Fruit fly (Drosophila melanogaster): ENCODE measurements around the gene FER.
A peak's percentile ranks its signal among the peaks of the same experiment; 100 is the strongest.

FER gene

DNA sequence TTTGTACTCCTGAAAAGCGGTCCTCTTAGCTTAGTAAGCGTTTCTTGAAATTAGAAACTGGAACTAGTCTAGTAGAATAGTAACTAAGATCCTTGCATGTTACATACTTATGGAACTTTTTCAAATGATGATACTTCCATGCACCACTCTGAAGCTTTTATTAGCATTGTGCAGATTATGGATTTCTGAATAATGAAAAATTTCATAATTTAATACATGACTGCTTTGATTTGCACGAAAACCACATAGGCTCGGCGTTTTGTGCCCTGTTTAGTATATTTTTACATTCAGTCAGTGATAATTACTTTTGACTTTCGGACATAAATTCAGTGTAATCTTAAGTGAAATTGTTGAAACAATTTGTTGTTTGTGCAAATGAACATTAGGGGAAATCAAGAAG is 39.2 kb downstream of the FER start, which contains the start of gene CG43675:
Gene CG43675, plus strand, starts transcription at position 301 of the 400 bp plus-strand sequence.
- TF ChIP-seq toe (GFP tag; optimal IDR thresholded peaks at IDR 0.05) (no peak), CG5204 (GFP tag; optimal IDR thresholded peaks at IDR 0.05) (no peak), cic (GFP tag; optimal IDR thresholded peaks at IDR 0.05) (no peak), pad (GFP tag; optimal IDR thresholded peaks at IDR 0.05) (no peak), bab1 (GFP tag; optimal IDR thresholded peaks at IDR 0.05) (no peak), ovo (GFP tag; optimal IDR thresholded peaks at IDR 0.05) (no peak), cnc (optimal IDR thresholded peaks at IDR 0.05) (no peak), CG12768 (GFP tag; optimal IDR thresholded peaks at IDR 0.05) (no peak), Mnt (GFP tag; optimal IDR thresholded peaks at IDR 0.05) (no peak), CG7101 (tag; optimal IDR thresholded peaks at IDR 0.05) (no peak), Crg-1 (GFP tag; optimal IDR thresholded peaks at IDR 0.05) (no peak), Clk (GFP tag; optimal IDR thresholded peaks at IDR 0.05) (no peak), CG1620 (GFP tag; optimal IDR thresholded peaks at IDR 0.05) (no peak)

DNA sequence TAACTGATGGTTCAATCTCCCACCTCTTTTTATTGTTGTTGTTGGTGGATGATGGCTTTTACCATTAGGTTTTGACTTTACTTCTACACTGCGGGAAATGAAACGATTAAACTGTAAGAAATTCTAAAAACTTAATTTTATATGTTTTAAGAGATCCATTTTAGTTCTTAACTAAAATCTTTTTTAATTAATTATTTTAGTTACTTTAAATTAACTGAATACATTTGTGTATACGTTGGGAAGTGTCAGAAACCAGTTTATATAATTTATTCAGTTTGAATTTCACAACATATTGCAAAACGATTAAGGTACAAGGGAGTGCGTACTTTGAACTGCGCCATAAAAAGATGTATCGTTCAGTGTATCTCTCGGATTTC is 41.1 kb downstream of the FER start:
- TF ChIP-seq toe (GFP tag; optimal IDR thresholded peaks at IDR 0.05) (no peak), Mnt (GFP tag; optimal IDR thresholded peaks at IDR 0.05) (no peak), CG14711 (tag; optimal IDR thresholded peaks at IDR 0.05) (peak; percentile 70), cic (GFP tag; optimal IDR thresholded peaks at IDR 0.05) (no peak), ovo (GFP tag; optimal IDR thresholded peaks at IDR 0.05) (no peak), Hr96 (GFP tag; optimal IDR thresholded peaks at IDR 0.05) (no peak), CG11617 (GFP tag; optimal IDR thresholded peaks at IDR 0.05) (peak; percentile 27), CG12768 (GFP tag; optimal IDR thresholded peaks at IDR 0.05) (no peak), CG5204 (GFP tag; optimal IDR thresholded peaks at IDR 0.05) (no peak), Clk (GFP tag; optimal IDR thresholded peaks at IDR 0.05) (no peak), cnc (optimal IDR thresholded peaks at IDR 0.05) (no peak), CG1620 (GFP tag; optimal IDR thresholded peaks at IDR 0.05) (no peak), pad (GFP tag; optimal IDR thresholded peaks at IDR 0.05) (no peak), CG7101 (tag; optimal IDR thresholded peaks at IDR 0.05) (peak; percentile 28), CG33017 (tag; optimal IDR thresholded peaks at IDR 0.05) (peak; percentile 77), kay (GFP tag; ENCODE audit: borderline replicate concordance) (peak; percentile 82), bab1 (GFP tag; optimal IDR thresholded peaks at IDR 0.05) (peak; percentile 55), CG7045 (GFP tag; optimal IDR thresholded peaks at IDR 0.05) (peak; percentile 69), tj (GFP tag; optimal IDR thresholded peaks at IDR 0.05) (no peak), Crg-1 (GFP tag; optimal IDR thresholded peaks at IDR 0.05) (no peak)

DNA sequence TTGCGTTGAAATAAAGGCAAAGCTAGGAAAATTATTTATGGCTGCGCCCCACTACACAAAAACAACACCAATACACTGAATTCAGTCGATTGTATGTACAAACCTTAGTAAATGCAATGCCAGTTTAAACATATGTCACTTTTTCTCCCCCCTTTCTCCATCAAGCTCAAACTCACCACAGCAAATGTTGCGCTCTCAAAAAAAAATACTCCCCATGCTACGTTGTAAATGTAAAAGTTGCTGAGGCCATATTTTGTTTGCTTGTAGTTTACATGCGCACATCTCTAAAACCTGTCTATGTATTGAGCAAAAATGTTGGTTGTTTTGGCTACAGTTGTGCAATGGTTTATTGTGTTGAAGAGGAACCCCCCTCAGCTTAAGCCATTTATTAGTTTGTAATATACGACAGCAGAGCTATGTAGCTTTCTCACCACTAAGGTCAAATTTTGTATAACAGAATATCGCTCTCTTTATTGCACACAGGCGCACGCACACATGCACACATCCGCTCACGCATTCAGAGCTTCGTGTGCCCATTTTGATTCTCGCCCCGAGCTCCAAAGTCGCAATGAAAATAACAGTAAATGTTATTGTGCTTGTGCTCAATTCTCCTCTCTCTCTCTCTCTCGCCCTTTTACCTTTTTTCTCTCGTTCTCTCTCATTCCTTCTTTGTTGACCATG is 41.6 kb downstream of the FER start:
- no peak for TF ChIP-seq cnc (optimal IDR thresholded peaks at IDR 0.05)
- no peak for TF ChIP-seq Crg-1 (GFP tag; optimal IDR thresholded peaks at IDR 0.05)
- TF ChIP-seq cic (GFP tag; optimal IDR thresholded peaks at IDR 0.05): peak; percentile 60
- peak; percentile 86 for TF ChIP-seq tj (GFP tag; optimal IDR thresholded peaks at IDR 0.05)
- TF ChIP-seq CG7045 (GFP tag; optimal IDR thresholded peaks at IDR 0.05): no peak
- TF ChIP-seq Mnt (GFP tag; optimal IDR thresholded peaks at IDR 0.05): no peak
- no peak for TF ChIP-seq CG14711 (tag; optimal IDR thresholded peaks at IDR 0.05)
- TF ChIP-seq Hr96 (GFP tag; optimal IDR thresholded peaks at IDR 0.05): no peak
- no peak for TF ChIP-seq toe (GFP tag; optimal IDR thresholded peaks at IDR 0.05)
- no peak for TF ChIP-seq CG7101 (tag; optimal IDR thresholded peaks at IDR 0.05)
- TF ChIP-seq CG33017 (tag; optimal IDR thresholded peaks at IDR 0.05): no peak
- TF ChIP-seq kay (GFP tag; ENCODE audit: borderline replicate concordance): peak; percentile 87
- TF ChIP-seq CG11617 (GFP tag; optimal IDR thresholded peaks at IDR 0.05): no peak
- no peak for TF ChIP-seq bab1 (GFP tag; optimal IDR thresholded peaks at IDR 0.05)
- peak; percentile 77 for TF ChIP-seq pad (GFP tag; optimal IDR thresholded peaks at IDR 0.05)
- no peak for TF ChIP-seq Clk (GFP tag; optimal IDR thresholded peaks at IDR 0.05)
- peak; percentile 84 for TF ChIP-seq ovo (GFP tag; optimal IDR thresholded peaks at IDR 0.05)
- no peak for TF ChIP-seq CG5204 (GFP tag; optimal IDR thresholded peaks at IDR 0.05)
- TF ChIP-seq CG12768 (GFP tag; optimal IDR thresholded peaks at IDR 0.05): peak; percentile 82

DNA sequence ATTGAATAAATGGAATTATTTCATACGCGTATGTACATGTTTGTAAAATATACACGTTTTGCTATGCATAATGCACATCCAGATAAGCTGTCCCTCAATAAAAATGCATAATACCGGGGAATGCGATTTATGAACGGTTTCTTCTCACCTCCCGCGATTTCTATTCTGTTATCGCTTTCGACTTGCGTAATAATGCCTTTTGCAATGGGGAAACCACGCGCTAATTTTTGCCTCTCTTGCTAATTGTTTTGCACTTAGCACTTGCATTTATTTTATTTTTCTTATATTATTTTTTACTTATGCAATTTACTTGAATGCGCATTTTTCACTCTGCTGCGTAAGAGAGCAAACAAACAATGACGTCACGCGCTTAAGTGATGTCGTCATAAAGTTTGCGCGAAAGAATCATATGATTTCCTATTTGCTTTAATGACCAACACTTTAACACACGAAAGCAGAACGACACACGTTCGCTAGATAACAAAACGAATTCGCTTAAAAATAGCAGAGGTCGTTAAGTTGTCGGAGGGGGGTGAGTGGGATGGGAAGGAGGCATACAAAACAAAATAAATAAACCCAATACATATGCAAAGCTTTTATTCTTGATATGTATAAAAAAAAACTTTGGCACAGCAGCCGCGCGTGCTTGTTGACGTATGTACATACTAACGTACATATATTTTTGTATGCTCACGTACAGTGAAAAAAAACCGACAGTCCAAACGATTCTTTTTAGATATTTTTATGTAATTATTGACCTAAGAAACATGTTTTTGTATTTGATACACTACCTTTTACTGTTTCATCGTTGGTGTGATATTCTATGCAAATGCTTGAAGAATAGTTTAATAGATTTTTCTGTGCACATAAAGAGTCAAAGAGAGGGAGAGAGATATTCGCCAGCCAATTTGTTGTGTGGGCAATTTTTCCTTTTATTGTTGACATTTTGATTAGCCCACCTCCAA is 42.6 kb downstream of the FER start:
- peak; percentile 14 for TF ChIP-seq CG7045 (GFP tag; optimal IDR thresholded peaks at IDR 0.05)
- no peak for TF ChIP-seq pad (GFP tag; optimal IDR thresholded peaks at IDR 0.05)
- TF ChIP-seq CG14711 (tag; optimal IDR thresholded peaks at IDR 0.05): peak; percentile 55
- TF ChIP-seq CG7101 (tag; optimal IDR thresholded peaks at IDR 0.05): peak; percentile 11
- peak; percentile 20 for TF ChIP-seq Crg-1 (GFP tag; optimal IDR thresholded peaks at IDR 0.05)
- TF ChIP-seq ovo (GFP tag; optimal IDR thresholded peaks at IDR 0.05): no peak
- peak in 1 of 2 experiments; percentile 51 for TF ChIP-seq cnc (optimal IDR thresholded peaks at IDR 0.05)
- TF ChIP-seq kay (GFP tag; ENCODE audit: borderline replicate concordance): peak; percentile 93
- TF ChIP-seq CG12768 (GFP tag; optimal IDR thresholded peaks at IDR 0.05): peak; percentile 57
- peak; percentile 54 for TF ChIP-seq Mnt (GFP tag; optimal IDR thresholded peaks at IDR 0.05)
- TF ChIP-seq CG1620 (GFP tag; optimal IDR thresholded peaks at IDR 0.05): no peak
- TF ChIP-seq Hr96 (GFP tag; optimal IDR thresholded peaks at IDR 0.05): no peak
- TF ChIP-seq CG11617 (GFP tag; optimal IDR thresholded peaks at IDR 0.05): peak; percentile 70
- peak; percentile 50 for TF ChIP-seq tj (GFP tag; optimal IDR thresholded peaks at IDR 0.05)
- TF ChIP-seq toe (GFP tag; optimal IDR thresholded peaks at IDR 0.05): no peak
- TF ChIP-seq cic (GFP tag; optimal IDR thresholded peaks at IDR 0.05): peak; percentile 57
- TF ChIP-seq CG33017 (tag; optimal IDR thresholded peaks at IDR 0.05): peak; percentile 31
- peak; percentile 10 for TF ChIP-seq CG5204 (GFP tag; optimal IDR thresholded peaks at IDR 0.05)
- TF ChIP-seq bab1 (GFP tag; optimal IDR thresholded peaks at IDR 0.05): peak; percentile 36
- peak; percentile 11 for TF ChIP-seq Clk (GFP tag; optimal IDR thresholded peaks at IDR 0.05)

Measured in whole organism, adult.